Fruit fly (Drosophila melanogaster): Measurements from ENCODE around the gene CG31391.

The CG31391 gene

dm6 chr3R:10688835-10689234, 16.0 kb downstream of the CG31391 start (continued):
- TF ChIP-seq Dip3 (GFP tag; optimal IDR thresholded peaks at IDR 0.05) (no peak), CG18764 (GFP tag; optimal IDR thresholded peaks at IDR 0.05) (no peak), Chrac-16 (GFP tag; optimal IDR thresholded peaks at IDR 0.05) (peak; percentile 18), CG3847 (GFP tag; IDR thresholded peaks at IDR 0.05) (peak; percentile 66), CG13296 (GFP tag; optimal IDR thresholded peaks at IDR 0.05) (peak; percentile 38), CG12942 (GFP tag; optimal IDR thresholded peaks at IDR 0.05) (no peak), zf30C (GFP tag; optimal IDR thresholded peaks at IDR 0.05) (no peak), gsb-n (tag; optimal IDR thresholded peaks at IDR 0.05) (no peak), ken (GFP tag; IDR thresholded peaks at IDR 0.05) (no peak), so (GFP tag; IDR thresholded peaks at IDR 0.05) (peak; percentile 18; the same call in 1 of the 3 replicates), CG3407 (GFP tag; optimal IDR thresholded peaks at IDR 0.05) (no peak), bab2 (GFP tag; optimal IDR thresholded peaks at IDR 0.05) (peak; percentile 4), CG17612 (GFP tag; IDR thresholded peaks at IDR 0.05) (no peak), Myb (GFP tag; optimal IDR thresholded peaks at IDR 0.05) (no peak), CTCF (GFP tag; optimal IDR thresholded peaks at IDR 0.05) (no peak), phol (tag; optimal IDR thresholded peaks at IDR 0.05) (peak; percentile 5), Gsc (GFP tag; IDR thresholded peaks at IDR 0.05) (no peak), CG8359 (GFP tag; optimal IDR thresholded peaks at IDR 0.05; ENCODE audit: borderline replicate concordance) (no peak), stwl (tag; optimal IDR thresholded peaks at IDR 0.05) (no peak), CG33213 (GFP tag; optimal IDR thresholded peaks at IDR 0.05) (no peak), CG1602 (GFP tag; optimal IDR thresholded peaks at IDR 0.05) (no peak), CG14965 (GFP tag; optimal IDR thresholded peaks at IDR 0.05; ENCODE audit: borderline replicate concordance) (no peak), nerfin-2 (GFP tag; IDR thresholded peaks at IDR 0.05; ENCODE audit: partially characterized antibody) (no peak), CG4424 (GFP tag; optimal IDR thresholded peaks at IDR 0.05) (peak; percentile 24), Camta (GFP tag; optimal IDR thresholded peaks at IDR 0.05) (no peak), fd64A (GFP tag; optimal IDR thresholded peaks at IDR 0.05) (no peak), CG1603 (tag; optimal IDR thresholded peaks at IDR 0.05) (no peak), Eip74EF (GFP tag; optimal IDR thresholded peaks at IDR 0.05) (no peak), jumu (GFP tag; optimal IDR thresholded peaks at IDR 0.05) (no peak), CG6765 (GFP tag; optimal IDR thresholded peaks at IDR 0.05) (no peak), CG1233 (GFP tag; optimal IDR thresholded peaks at IDR 0.05) (peak; percentile 33), insv (GFP tag; optimal IDR thresholded peaks at IDR 0.05) (no peak), Ravus (GFP tag; IDR thresholded peaks at IDR 0.05) (no peak), CG4282 (GFP tag; optimal IDR thresholded peaks at IDR 0.05) (no peak), toy (GFP tag; IDR thresholded peaks at IDR 0.05) (no peak), CG4404 (GFP tag; IDR thresholded peaks at IDR 0.05) (0 out of 2 replicates have a peak, but pooled peaks have one; percentile 32), CG7839 (tag; optimal IDR thresholded peaks at IDR 0.05) (peak; percentile 68), CG10209 (GFP tag; optimal IDR thresholded peaks at IDR 0.05) (peak; percentile 4), jing (GFP tag; optimal IDR thresholded peaks at IDR 0.05) (no peak), pita (GFP tag; optimal IDR thresholded peaks at IDR 0.05) (no peak), CG15011 (GFP tag; optimal IDR thresholded peaks at IDR 0.05) (no peak), vfl (GFP tag; optimal IDR thresholded peaks at IDR 0.05) (no peak), CG17359 (tag; optimal IDR thresholded peaks at IDR 0.05) (peak; percentile 46), CG12391 (tag; optimal IDR thresholded peaks at IDR 0.05) (peak; percentile 48), Fer2 (tag; optimal IDR thresholded peaks at IDR 0.05) (no peak), CG15601 (tag; optimal IDR thresholded peaks at IDR 0.05) (no peak), kah (GFP tag; optimal IDR thresholded peaks at IDR 0.05) (no peak), Poxn (GFP tag; IDR thresholded peaks at IDR 0.05) (no peak), unc-4 (GFP tag; IDR thresholded peaks at IDR 0.05; ENCODE audit: partially characterized antibody) (no peak), NFAT (GFP tag; IDR thresholded peaks at IDR 0.05) (peak; percentile 57), ato (GFP tag; IDR thresholded peaks at IDR 0.05; ENCODE audit: partially characterized antibody) (no peak), CG6854 (GFP tag; optimal IDR thresholded peaks at IDR 0.05) (peak; percentile 38)

Data from whole organism, embryonic.